Fruit fly (Drosophila melanogaster) whole organism, embryonic: ENCODE results near the gene Pdh.

Experiments
- Atf3 ChIP-seq: fragments of 200-800 bp; sonication (Bioruptor generic); optimal IDR thresholded peaks from 3 replicates; lab custom pipeline; 2016; ENCODE audit warnings: missing biosample characterization, missing genetic modification characterization
- Bdp1 ChIP-seq: fragments of 200-800 bp; sonication (Bioruptor generic); optimal IDR thresholded peaks from 3 replicates; lab custom pipeline; 2016; ENCODE audit warnings: missing biosample characterization, missing genetic modification characterization
- CG1024 ChIP-seq: fragments of 200-800 bp; sonication (Bioruptor generic); IDR thresholded peaks from 2 replicates; pipeline ENCODE4 v1.3.6; 2022; ENCODE audit warnings: missing biosample characterization, missing genetic modification characterization
- CG14050 ChIP-seq: fragments of 200-800 bp; sonication (Bioruptor generic); IDR thresholded peaks from 3 replicates; pipeline ENCODE4 v1.3.6; 2022; ENCODE audit warnings: missing biosample characterization, missing genetic modification characterization
- CG17361 ChIP-seq: fragments of 200-800 bp; sonication (Bioruptor generic); IDR thresholded peaks from 3 replicates; pipeline ENCODE4 v1.3.6; 2022; ENCODE audit warnings: missing biosample characterization, missing genetic modification characterization
- CG18476 ChIP-seq: fragments of 200-800 bp; sonication (Bioruptor generic); optimal IDR thresholded peaks from 2 replicates; lab custom pipeline; 2016; ENCODE audit warnings: missing biosample characterization, mild to moderate bottlenecking, missing genetic modification characterization
- CG18619 ChIP-seq: fragments of 200-800 bp; sonication (Bioruptor generic); optimal IDR thresholded peaks from 3 replicates; lab custom pipeline; 2017; ENCODE audit warnings: missing biosample characterization, mild to moderate bottlenecking, missing genetic modification characterization
- CG30403 ChIP-seq: fragments of 200-800 bp; sonication (Bioruptor generic); optimal IDR thresholded peaks from 3 replicates; lab custom pipeline; 2016; ENCODE audit warnings: missing biosample characterization, missing genetic modification characterization
- CG3407 ChIP-seq: fragments of 200-800 bp; sonication (Bioruptor generic); optimal IDR thresholded peaks from 2 replicates; lab custom pipeline; 2018; ENCODE audit warnings: missing biosample characterization, mild to moderate bottlenecking, missing genetic modification characterization
- CG4282 ChIP-seq: fragments of 200-800 bp; sonication (Bioruptor generic); optimal IDR thresholded peaks from 2 replicates; lab custom pipeline; 2016; ENCODE audit warnings: missing biosample characterization, missing genetic modification characterization
- CG5245 ChIP-seq: fragments of 200-800 bp; sonication (Bioruptor generic); optimal IDR thresholded peaks from 3 replicates; lab custom pipeline; 2016; ENCODE audit warnings: missing biosample characterization, missing genetic modification characterization
- CG6791 ChIP-seq: fragments of 200-800 bp; sonication (Bioruptor generic); IDR thresholded peaks from 3 replicates; pipeline ENCODE4 v1.3.6; 2022; ENCODE audit warnings: missing biosample characterization, missing genetic modification characterization; ENCODE audit not compliant: partially characterized antibody
- CG7357 ChIP-seq: fragments of 200-800 bp; sonication (Bioruptor generic); IDR thresholded peaks from 3 replicates; pipeline ENCODE4 v1.3.6; 2022; ENCODE audit warnings: missing biosample characterization, missing genetic modification characterization
- CG7556 ChIP-seq: fragments of 200-800 bp; sonication (Bioruptor generic); optimal IDR thresholded peaks from 2 replicates; lab custom pipeline; 2017; ENCODE audit warnings: missing biosample characterization, mild to moderate bottlenecking, missing genetic modification characterization
- CG8359 ChIP-seq: fragments of 200-800 bp; sonication (Bioruptor generic); optimal IDR thresholded peaks from 2 replicates; lab custom pipeline; 2017; ENCODE audit warnings: missing biosample characterization, mild to moderate bottlenecking, missing genetic modification characterization, borderline replicate concordance
- CG8478 ChIP-seq: fragments of >200 bp; optimal IDR thresholded peaks from 2 replicates; lab custom pipeline; 2018
- E2f1 ChIP-seq: fragments of 200-800 bp; sonication (Bioruptor generic); IDR thresholded peaks from 2 replicates; pipeline ENCODE4 v1.3.6; 2022; ENCODE audit warnings: missing biosample characterization, missing genetic modification characterization
- E2f2 ChIP-seq: fragments of 200-800 bp; sonication (Bioruptor generic); IDR thresholded peaks from 2 replicates; pipeline ENCODE4 v1.3.6; 2022; ENCODE audit warnings: missing biosample characterization, missing genetic modification characterization
- ERR ChIP-seq: fragments of 200-800 bp; sonication (Bioruptor generic); optimal IDR thresholded peaks from 2 replicates; lab custom pipeline; 2016; ENCODE audit warnings: missing biosample characterization, missing genetic modification characterization
- Elba2 ChIP-seq: fragments of 200-800 bp; sonication (Bioruptor generic); optimal IDR thresholded peaks from 3 replicates; lab custom pipeline; 2016; ENCODE audit warnings: missing biosample characterization, missing genetic modification characterization
- Ets97D ChIP-seq: fragments of 200-800 bp; sonication (Bioruptor generic); optimal IDR thresholded peaks from 3 replicates; lab custom pipeline; 2016; ENCODE audit warnings: missing biosample characterization, missing genetic modification characterization
- Fer1 ChIP-seq: fragments of 200-800 bp; sonication (Bioruptor generic); optimal IDR thresholded peaks from 2 replicates; lab custom pipeline; 2017; ENCODE audit warnings: missing biosample characterization, mild to moderate bottlenecking, missing genetic modification characterization
- HLH54F ChIP-seq: fragments of 200-800 bp; sonication (Bioruptor generic); optimal IDR thresholded peaks from 3 replicates; lab custom pipeline; 2016; ENCODE audit warnings: missing biosample characterization, missing genetic modification characterization
- Hr51 ChIP-seq, 2 experiments: fragments of 200-800 bp; sonication (Bioruptor generic); optimal IDR thresholded peaks; 2 replicates in 1 of 2; 3 replicates in 1 of 2; lab custom pipeline; 2016 to 2018; ENCODE audit warnings: missing biosample characterization in 2 of 2, missing genetic modification characterization in 2 of 2, mild to moderate bottlenecking in 1 of 2, moderate library complexity in 1 of 2
- Hsf ChIP-seq: fragments of 200-800 bp; sonication (Bioruptor generic); optimal IDR thresholded peaks from 3 replicates; lab custom pipeline; 2016; ENCODE audit warnings: missing biosample characterization, missing genetic modification characterization
- Lpt ChIP-seq: fragments of >200 bp; optimal IDR thresholded peaks from 2 replicates; lab custom pipeline; 2018; ENCODE audit warnings: missing biosample characterization, missing genetic modification characterization
- Oaz ChIP-seq: fragments of 200-800 bp; sonication (Bioruptor generic); IDR thresholded peaks from 2 replicates; pipeline ENCODE4 v1.3.6; 2022; ENCODE audit warnings: missing biosample characterization, missing genetic modification characterization
- Opbp ChIP-seq: fragments of 200-800 bp; sonication (Bioruptor generic); IDR thresholded peaks from 3 replicates; pipeline ENCODE4 v1.3.6; 2022; ENCODE audit warnings: missing biosample characterization, missing genetic modification characterization; ENCODE audit not compliant: partially characterized antibody
- Pdp1 ChIP-seq, 2 experiments: fragments of 200-800 bp; sonication (Bioruptor generic); optimal IDR thresholded peaks; 3 replicates each; lab custom pipeline; 2016; ENCODE audit warnings: missing biosample characterization in 2 of 2, missing genetic modification characterization in 2 of 2, mild to moderate bottlenecking in 1 of 2, moderate library complexity in 1 of 2
- Rx ChIP-seq: fragments of 200-800 bp; sonication (Bioruptor generic); IDR thresholded peaks from 2 replicates; pipeline ENCODE4 v1.3.6; 2022; ENCODE audit warnings: missing biosample characterization, missing genetic modification characterization
- Taf1 ChIP-seq: fragments of 200-800 bp; sonication (Bioruptor generic); IDR thresholded peaks from 2 replicates; pipeline ENCODE4 v1.3.6; 2022; ENCODE audit warnings: missing biosample characterization, missing genetic modification characterization
- ash1 ChIP-seq: fragments of 200-800 bp; sonication (Bioruptor generic); optimal IDR thresholded peaks from 2 replicates; lab custom pipeline; 2018; ENCODE audit warnings: missing biosample characterization, mild to moderate bottlenecking, missing genetic modification characterization
- az2 ChIP-seq: fragments of 200-800 bp; sonication (Bioruptor generic); optimal IDR thresholded peaks from 3 replicates; lab custom pipeline; 2016; ENCODE audit warnings: missing biosample characterization, missing genetic modification characterization
- exex ChIP-seq: fragments of 200-800 bp; sonication (Bioruptor generic); optimal IDR thresholded peaks from 4 replicates; lab custom pipeline; 2018; ENCODE audit warnings: missing biosample characterization, mild to moderate bottlenecking, missing genetic modification characterization, moderate library complexity
- fru ChIP-seq: fragments of >200 bp; optimal IDR thresholded peaks from 2 replicates; lab custom pipeline; 2017
- gce ChIP-seq: fragments of 200-800 bp; sonication (Bioruptor generic); IDR thresholded peaks from 3 replicates; pipeline ENCODE4 v1.3.6; 2022; ENCODE audit warnings: missing biosample characterization, missing genetic modification characterization
- gcm ChIP-seq: fragments of 200-800 bp; sonication (Bioruptor generic); optimal IDR thresholded peaks from 2 replicates; lab custom pipeline; 2019; ENCODE audit warnings: missing biosample characterization, mild to moderate bottlenecking, missing genetic modification characterization, moderate library complexity
- grau ChIP-seq: fragments of 200-800 bp; optimal IDR thresholded peaks from 3 replicates; lab custom pipeline; 2019; ENCODE audit warnings: missing biosample characterization, mild to moderate bottlenecking, missing genetic modification characterization, moderate library complexity
- jigr1 ChIP-seq: fragments of 200-800 bp; sonication (Bioruptor generic); IDR thresholded peaks from 3 replicates; pipeline ENCODE4 v1.3.6; 2022; ENCODE audit warnings: missing biosample characterization, missing genetic modification characterization
- onecut ChIP-seq: fragments of 200-800 bp; sonication (Bioruptor generic); IDR thresholded peaks from 2 replicates; pipeline ENCODE4 v1.3.6; 2022; ENCODE audit warnings: missing biosample characterization, missing genetic modification characterization
- pros ChIP-seq: fragments of 200-800 bp; sonication (Bioruptor generic); optimal IDR thresholded peaks from 3 replicates; lab custom pipeline; 2019; ENCODE audit warnings: missing biosample characterization, mild to moderate bottlenecking, missing genetic modification characterization, moderate library complexity
- psq ChIP-seq: fragments of 200-800 bp; sonication (Bioruptor generic); optimal IDR thresholded peaks from 2 replicates; lab custom pipeline; 2017; ENCODE audit warnings: missing biosample characterization, missing genetic modification characterization
- scrt ChIP-seq: fragments of 200-800 bp; sonication (Bioruptor generic); optimal IDR thresholded peaks from 2 replicates; lab custom pipeline; 2018; ENCODE audit warnings: missing biosample characterization, mild to moderate bottlenecking, missing genetic modification characterization, moderate library complexity
- seq ChIP-seq: fragments of 200-800 bp; sonication (Bioruptor generic); IDR thresholded peaks from 2 replicates; pipeline ENCODE4 v1.3.6; 2022; ENCODE audit warnings: missing biosample characterization, missing genetic modification characterization
- tio ChIP-seq: fragments of 200-800 bp; sonication (Bioruptor generic); optimal IDR thresholded peaks from 2 replicates; lab custom pipeline; 2017; ENCODE audit warnings: missing biosample characterization, missing genetic modification characterization, inconsistent platforms
- tll ChIP-seq, 2 experiments: fragments of 200-800 bp in 1 of 2; fragments of >200 bp in 1 of 2; sonication (Bioruptor generic) in 1 of 2; optimal IDR thresholded peaks; 2 replicates each; lab custom pipeline; 2017 to 2019; ENCODE audit warnings: missing biosample characterization in 2 of 2, missing genetic modification characterization in 2 of 2, mild to moderate bottlenecking in 1 of 2, moderate library complexity in 1 of 2
- tna ChIP-seq: fragments of 200-800 bp; sonication (Bioruptor generic); IDR thresholded peaks from 2 replicates; pipeline ENCODE4 v1.3.6; 2022; ENCODE audit warnings: missing biosample characterization, missing genetic modification characterization; ENCODE audit not compliant: partially characterized antibody
- tup ChIP-seq: fragments of 200-800 bp; sonication (Bioruptor generic); optimal IDR thresholded peaks from 2 replicates; lab custom pipeline; 2016; ENCODE audit warnings: missing biosample characterization, mild to moderate bottlenecking, missing genetic modification characterization, moderate library complexity
- vfl ChIP-seq: fragments of 200-800 bp; sonication (Bioruptor generic); optimal IDR thresholded peaks from 2 replicates; lab custom pipeline; 2016; ENCODE audit warnings: missing biosample characterization, missing genetic modification characterization
- wor ChIP-seq: fragments of 200-800 bp; sonication (Bioruptor generic); IDR thresholded peaks from 2 replicates; pipeline ENCODE4 v1.3.6; 2022; ENCODE audit warnings: missing biosample characterization, missing genetic modification characterization

Pdh gene

DNA sequence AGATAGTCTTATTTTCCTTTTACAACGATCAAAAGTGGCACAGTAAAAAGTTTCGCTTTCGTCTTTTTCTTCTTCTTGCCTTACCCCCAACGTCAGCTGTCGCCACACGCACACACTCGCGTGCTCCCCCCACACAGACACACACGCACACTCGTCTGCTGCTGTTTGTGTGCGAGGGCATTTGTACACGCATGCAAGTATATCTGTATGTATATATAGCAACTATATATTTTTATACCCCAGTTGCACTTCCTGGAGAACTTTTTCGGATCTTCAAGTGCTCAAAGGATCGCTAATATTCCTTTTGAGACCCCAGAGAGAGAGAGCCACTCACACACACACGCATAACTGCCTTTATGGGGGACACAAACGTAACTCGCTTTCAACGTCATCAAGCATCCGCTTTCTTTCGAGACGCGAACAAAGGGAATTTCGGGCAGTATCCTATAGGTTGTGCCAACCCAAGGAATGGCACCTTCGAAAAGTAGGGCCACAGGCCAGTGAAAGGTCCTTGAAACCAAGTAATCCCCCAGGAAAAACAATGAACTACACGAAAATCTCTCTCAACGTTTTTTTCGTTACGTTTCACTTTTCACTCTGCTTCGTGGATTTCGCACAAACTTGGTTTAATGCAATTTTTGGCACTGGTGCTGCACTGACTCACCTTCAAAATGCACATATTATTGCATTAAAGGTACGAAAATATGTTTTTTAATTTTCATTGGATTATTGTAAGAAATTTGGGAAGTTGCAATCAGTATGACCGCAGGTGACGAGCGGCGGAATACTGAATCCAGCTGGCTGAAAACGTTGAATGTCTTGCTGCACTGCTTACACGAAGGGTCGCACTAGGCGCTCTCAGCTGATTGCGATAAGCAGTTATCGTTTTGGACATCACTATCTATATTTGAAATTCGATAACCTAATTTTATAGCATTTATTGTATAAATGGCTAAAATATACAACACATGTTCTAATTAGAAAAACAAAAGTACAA lies 24.0 kb upstream of the Pdh start, which contains the start of gene roq (continued):
- TF ChIP-seq E2f1, result no peak
- no peak for TF ChIP-seq CG14050 (GFP tag; lab: Robert Waterston, UW)
- TF ChIP-seq Hsf (GFP tag; lab: Kevin White, UChicago), result no peak
- TF ChIP-seq Elba2 (GFP tag; lab: Kevin White, UChicago), result peak; percentile 68
- no peak for TF ChIP-seq CG4282
- TF ChIP-seq Taf1 (GFP tag; lab: Robert Waterston, UW), result no peak
- peak in 1 of 2 experiments; percentile 65 for TF ChIP-seq Pdp1 (GFP tag; optimal IDR thresholded peaks at IDR 0.05; lab: Kevin White, UChicago)
- TF ChIP-seq Hr51 (GFP tag; optimal IDR thresholded peaks at IDR 0.05; lab: Kevin White, UChicago), result no peak
- no peak for TF ChIP-seq gce (GFP tag; lab: Robert Waterston, UW)
- TF ChIP-seq ERR, result no peak
- no peak for TF ChIP-seq pros
- TF ChIP-seq CG18476 (GFP tag; lab: Kevin White, UChicago), result no peak
- TF ChIP-seq Atf3 (GFP tag; lab: Kevin White, UChicago), result no peak
- TF ChIP-seq tup, result no peak
- no peak for TF ChIP-seq CG7357 (GFP tag; lab: Robert Waterston, UW)
- no peak for TF ChIP-seq CG7556 (GFP tag; lab: Kevin White, UChicago)
- no peak for TF ChIP-seq ash1
- TF ChIP-seq scrt, result no peak
- peak; percentile 70 for TF ChIP-seq Ets97D (GFP tag; lab: Kevin White, UChicago)
- no peak for TF ChIP-seq psq (GFP tag; lab: Kevin White, UChicago)
- TF ChIP-seq Fer1 (GFP tag; lab: Kevin White, UChicago), result no peak
- TF ChIP-seq az2 (GFP tag; lab: Kevin White, UChicago), result no peak
- no peak for TF ChIP-seq onecut (GFP tag; lab: Robert Waterston, UW)
- TF ChIP-seq CG8478, result peak; percentile 86
- TF ChIP-seq tll (GFP tag; optimal IDR thresholded peaks at IDR 0.05; lab: Kevin White, UChicago), result no peak
- no peak for TF ChIP-seq gcm (GFP tag; lab: Kevin White, UChicago)
- no peak for TF ChIP-seq CG5245 (GFP tag; lab: Kevin White, UChicago)
- no peak for TF ChIP-seq jigr1
- no peak for TF ChIP-seq CG3407 (GFP tag; lab: Kevin White, UChicago)
- TF ChIP-seq CG1024 (GFP tag; lab: Robert Waterston, UW), result no peak
- TF ChIP-seq E2f2 (GFP tag; lab: Robert Waterston, UW), result peak; percentile 89
- TF ChIP-seq Lpt (GFP tag; lab: Kevin White, UChicago), result no peak
- TF ChIP-seq Rx, result no peak
- peak; percentile 26 for TF ChIP-seq exex (tag; lab: Kevin White, UChicago)
- TF ChIP-seq wor (GFP tag; lab: Robert Waterston, UW), result no peak
- no peak for TF ChIP-seq CG18619 (GFP tag; lab: Kevin White, UChicago)
- no peak for TF ChIP-seq tio (GFP tag; lab: Kevin White, UChicago)
- no peak for TF ChIP-seq HLH54F (GFP tag; lab: Kevin White, UChicago)
- TF ChIP-seq Opbp (GFP tag; lab: Robert Waterston, UW), result peak; percentile 65; the same call in 2 of the 3 replicates
- TF ChIP-seq seq (GFP tag; lab: Robert Waterston, UW), result no peak
- peak; percentile 46 for TF ChIP-seq tna
- TF ChIP-seq CG8359 (GFP tag; lab: Kevin White, UChicago), result no peak
- TF ChIP-seq fru (lab: Kevin White, UChicago), result no peak
- no peak for TF ChIP-seq Bdp1 (GFP tag; lab: Kevin White, UChicago)
- no peak for TF ChIP-seq vfl (GFP tag; lab: Kevin White, UChicago)
- no peak for TF ChIP-seq CG17361 (GFP tag; lab: Robert Waterston, UW)
- peak; percentile 64; the same call in 2 of the 3 replicates for TF ChIP-seq CG6791
- no peak for TF ChIP-seq CG30403 (GFP tag; lab: Kevin White, UChicago)
- TF ChIP-seq Oaz (GFP tag; lab: Robert Waterston, UW), result no peak
- TF ChIP-seq grau, result peak; percentile 36
